Worm (Caenorhabditis elegans) whole organism, L1 larva: ENCODE measurements around the gene T28B11.1.
A peak's percentile ranks its signal among the peaks of the same experiment; 100 is the strongest.

Source experiments
- dpl-1 ChIP-seq, 3 experiments: fragments of 150-350 bp in 2 of 3; sonication (generic microtip) in 1 of 3; optimal IDR thresholded peaks; 2 replicates each; lab custom pipeline; 2014 to 2017; ENCODE audit warnings: missing biosample characterization in 3 of 3, missing genetic modification characterization in 3 of 3, missing genetic modification reagents in 3 of 3
- fkh-8 ChIP-seq: sonication (generic microtip); optimal IDR thresholded peaks from 2 replicates; lab custom pipeline; 2016; ENCODE audit warnings: mild to moderate bottlenecking, missing genetic modification characterization, missing compliant biosample characterization

ce11 chrV:10736756-10737155 is 4.5 kb upstream of the T28B11.1 start, which contains the start of the genes mre-11 and wdr-5.3:
- TF ChIP-seq dpl-1 (GFP tag; optimal IDR thresholded peaks at IDR 0.05; lab: Kevin White, UChicago) (peak; percentile 84 to 92 (median 88)), fkh-8 (tag; lab: Kevin White, UChicago) (peak; percentile 48)
